Worm (Caenorhabditis elegans): ENCODE results near the gene clec-264.
A peak's percentile ranks its signal among the peaks of the same experiment; 100 is the strongest.

DNA sequence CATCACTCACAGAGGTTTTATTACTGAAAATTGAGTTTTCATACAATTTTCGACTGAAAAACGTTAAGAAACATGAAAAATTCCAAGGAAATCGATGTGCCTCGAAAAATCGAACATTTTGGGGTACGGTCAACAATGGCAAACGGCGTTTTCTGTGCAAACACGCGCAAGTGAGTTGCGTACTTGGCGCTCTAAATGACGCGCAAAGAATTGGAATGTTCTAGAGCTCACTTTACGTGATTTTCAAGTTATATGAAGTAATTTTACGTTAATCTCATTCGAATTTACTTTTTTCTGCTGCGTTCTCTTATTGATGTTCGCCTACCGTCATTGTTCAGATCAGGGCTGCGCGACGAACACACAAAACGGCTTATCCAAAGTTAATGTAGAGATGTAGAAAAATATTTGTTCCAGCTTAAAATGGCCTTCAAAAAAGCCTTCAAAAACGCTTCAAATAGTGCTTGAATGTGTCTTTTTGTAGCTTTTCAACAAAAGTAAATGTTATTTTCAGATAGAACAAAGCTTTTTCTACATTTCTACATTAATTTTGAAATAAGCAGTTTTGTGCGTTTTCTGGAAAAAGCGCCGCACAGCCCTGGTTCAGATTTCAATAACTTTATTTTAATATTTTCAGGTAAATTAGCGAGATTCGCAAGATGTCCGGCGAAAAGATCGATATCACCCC, 4.8 kb downstream of the clec-264 start, which contains the start of the genes F31D4.2 and fkb-6:
- TF ChIP-seq ceh-14 (tag; optimal IDR thresholded peaks at IDR 0.05) (no peak), sox-2 (GFP tag; IDR thresholded peaks at IDR 0.05) (peak; percentile 1; the same call in 1 of the 2 replicates), mec-3 (tag; optimal IDR thresholded peaks at IDR 0.05; ENCODE audit: borderline replicate concordance) (no peak), che-1 (tag; optimal IDR thresholded peaks at IDR 0.05) (no peak), K09A11.1 (tag; optimal IDR thresholded peaks at IDR 0.05; ENCODE audit: insufficient read depth) (no peak), ceh-2 (tag; optimal IDR thresholded peaks at IDR 0.05) (no peak), ama-1 (optimal IDR thresholded peaks at IDR 0.05) (no peak), ceh-9 (tag; optimal IDR thresholded peaks at IDR 0.05) (no peak), pqm-1 (tag; optimal IDR thresholded peaks at IDR 0.05) (no peak), ztf-16 (tag; optimal IDR thresholded peaks at IDR 0.05) (no peak), rnt-1 (tag; optimal IDR thresholded peaks at IDR 0.05) (no peak), odd-2 (tag; optimal IDR thresholded peaks at IDR 0.05) (no peak)

Measured in whole organism, late embryonic.